Worm (Caenorhabditis elegans): ENCODE results near the gene irld-9.

Gene irld-9

ce11 chrII:1750413-1750812 is 11.7 kb upstream of the irld-9 start, which contains the start of the genes F36H5.13 and F36H5.8:
F36H5.13 (minus strand) TSS chrII:1750513.
F36H5.8 (minus strand) TSS chrII:1750686.
- no peak for TF ChIP-seq daf-12 (tag; optimal IDR thresholded peaks at IDR 0.05)
- no peak for TF ChIP-seq unc-62 (GFP tag; optimal IDR thresholded peaks at IDR 0.05)
- no peak for TF ChIP-seq skn-1 (tag; optimal IDR thresholded peaks at IDR 0.05)
- no peak for TF ChIP-seq snpc-4 (tag; optimal IDR thresholded peaks at IDR 0.05)
- no peak for TF ChIP-seq ceh-28 (tag; optimal IDR thresholded peaks at IDR 0.05)
- no peak for TF ChIP-seq eor-1 (tag; optimal IDR thresholded peaks at IDR 0.05)
- TF ChIP-seq lin-39 (tag; optimal IDR thresholded peaks at IDR 0.05) = no peak
- no peak for TF ChIP-seq nhr-237 (tag; optimal IDR thresholded peaks at IDR 0.05)
- no peak for TF ChIP-seq elt-2 (tag; optimal IDR thresholded peaks at IDR 0.05)
- TF ChIP-seq fkh-2 (tag; optimal IDR thresholded peaks at IDR 0.05) = no peak
- TF ChIP-seq nhr-77 (tag; optimal IDR thresholded peaks at IDR 0.05) = no peak
- TF ChIP-seq nhr-28 (tag; optimal IDR thresholded peaks at IDR 0.05) = no peak
- no peak for TF ChIP-seq egl-5 (tag; optimal IDR thresholded peaks at IDR 0.05)
- TF ChIP-seq fkh-10 (GFP tag; optimal IDR thresholded peaks at IDR 0.05) = no peak
- no peak for TF ChIP-seq mml-1 (tag; optimal IDR thresholded peaks at IDR 0.05)
- TF ChIP-seq elt-1 (tag; optimal IDR thresholded peaks at IDR 0.05) = no peak
- TF ChIP-seq zag-1 (tag; optimal IDR thresholded peaks at IDR 0.05) = no peak
- no peak for TF ChIP-seq pqm-1 (tag; optimal IDR thresholded peaks at IDR 0.05)

- no peak for TF ChIP-seq nhr-76 (tag; optimal IDR thresholded peaks at IDR 0.05)
Measured at ce11 chrII:1744183-1744582, 5.4 kb upstream of the irld-9 start, which contains the start of gene clec-19. clec-19 (plus strand) TSS chrII:1744483.

DNA sequence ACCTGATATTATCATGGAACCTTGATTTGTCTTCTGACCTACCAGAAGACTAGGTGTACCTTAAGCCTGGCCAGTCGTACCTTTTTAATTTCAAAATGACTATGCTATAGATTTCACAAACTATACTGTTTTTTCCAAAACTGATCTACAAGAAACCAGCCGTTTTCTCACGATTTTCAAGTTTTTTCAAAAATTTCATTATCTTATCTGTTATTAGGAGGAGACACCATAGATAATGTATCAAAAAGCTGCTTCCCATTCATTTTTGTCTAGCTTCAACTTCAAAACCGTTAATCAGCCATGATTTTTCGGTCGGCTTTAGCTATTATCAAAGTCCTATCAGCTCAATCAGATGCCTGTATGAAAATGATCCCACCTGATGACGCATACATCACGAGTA is 3.8 kb upstream of the irld-9 start, which contains the start of gene F36H5.12:
F36H5.12 (plus strand) TSS at position 301 of the 400 bp plus-strand sequence.
- TF ChIP-seq ceh-28 (tag; optimal IDR thresholded peaks at IDR 0.05) (no peak), snpc-4 (tag; optimal IDR thresholded peaks at IDR 0.05) (no peak), sea-2 (GFP tag; optimal IDR thresholded peaks at IDR 0.05) (no peak)

ce11 chrII:1741248-1741647 is 2.5 kb upstream of the irld-9 start, which contains the start of gene K07G6.1:
K07G6.1 (plus strand) TSS chrII:1741548.
- TF ChIP-seq ceh-16 (tag; optimal IDR thresholded peaks at IDR 0.05) (no peak), nhr-25 (tag; optimal IDR thresholded peaks at IDR 0.05) (no peak), pha-4 (tag; optimal IDR thresholded peaks at IDR 0.05) (no peak), ztf-11 (tag; optimal IDR thresholded peaks at IDR 0.05) (no peak), mml-1 (tag; optimal IDR thresholded peaks at IDR 0.05) (no peak), sea-2 (GFP tag; optimal IDR thresholded peaks at IDR 0.05) (no peak), elt-1 (tag; optimal IDR thresholded peaks at IDR 0.05) (no peak), zag-1 (tag; optimal IDR thresholded peaks at IDR 0.05) (no peak), tbx-2 (tag; optimal IDR thresholded peaks at IDR 0.05) (no peak), elt-2 (tag; optimal IDR thresholded peaks at IDR 0.05) (no peak), lin-39 (tag; optimal IDR thresholded peaks at IDR 0.05) (no peak), nhr-12 (tag; optimal IDR thresholded peaks at IDR 0.05) (no peak), ztf-4 (tag; optimal IDR thresholded peaks at IDR 0.05) (no peak), lin-15B (tag; optimal IDR thresholded peaks at IDR 0.05) (no peak)

DNA sequence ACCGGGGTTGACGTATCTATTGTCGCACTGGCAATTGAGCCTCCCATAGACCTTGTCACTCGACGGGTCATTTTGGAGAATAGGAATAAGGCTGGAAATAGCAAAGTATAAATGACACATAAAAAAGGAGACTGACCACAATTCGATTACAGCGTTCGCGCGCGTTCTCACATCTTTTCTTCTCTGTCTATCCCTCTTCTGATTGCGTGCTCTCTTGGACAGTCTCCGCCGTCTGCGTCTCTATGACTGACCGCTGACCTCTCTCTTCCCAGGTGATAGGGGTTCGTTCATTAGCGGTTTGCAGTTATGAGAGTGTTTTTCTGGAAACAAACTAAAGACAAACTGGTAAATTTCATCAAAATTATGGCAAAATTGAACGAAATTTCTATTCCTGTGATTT is 2.4 kb downstream of the irld-9 start, which contains the start of gene ceh-83:
ceh-83 (minus strand) TSS at position 181 of the 400 bp plus-strand sequence.
- TF ChIP-seq ZK546.5 (tag; optimal IDR thresholded peaks at IDR 0.05) (no peak), mml-1 (tag; optimal IDR thresholded peaks at IDR 0.05) (no peak), eor-1 (tag; optimal IDR thresholded peaks at IDR 0.05) (no peak), ceh-16 (tag; optimal IDR thresholded peaks at IDR 0.05) (no peak), hmg-11 (tag; optimal IDR thresholded peaks at IDR 0.05) (no peak), lsy-12 (tag; optimal IDR thresholded peaks at IDR 0.05) (no peak)

DNA sequence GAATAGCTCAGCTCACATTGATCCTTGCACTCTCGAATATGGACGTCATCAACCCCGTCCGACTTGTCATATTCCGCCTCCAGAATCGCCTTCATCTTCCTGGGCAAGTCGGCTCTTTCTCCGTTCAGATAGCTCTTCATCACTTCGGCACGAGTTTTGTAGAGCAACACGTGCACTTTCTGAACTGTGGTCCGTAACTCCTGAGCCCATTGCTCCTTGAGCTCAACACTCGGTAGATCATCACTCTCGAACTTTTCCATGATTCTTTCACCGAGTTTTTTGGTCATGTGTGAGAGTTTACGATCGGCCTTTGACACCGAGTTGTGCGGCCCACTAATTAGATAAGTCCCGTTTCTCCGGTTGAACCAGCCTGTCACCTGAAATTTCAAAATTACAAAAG is 3.6 kb downstream of the irld-9 start:
- TF ChIP-seq ZK546.5 (tag; optimal IDR thresholded peaks at IDR 0.05) (no peak), unc-62 (GFP tag; optimal IDR thresholded peaks at IDR 0.05) (no peak), lsy-12 (tag; optimal IDR thresholded peaks at IDR 0.05) (no peak), elt-1 (tag; optimal IDR thresholded peaks at IDR 0.05) (no peak), mdl-1 (tag; optimal IDR thresholded peaks at IDR 0.05) (no peak), nhr-237 (tag; optimal IDR thresholded peaks at IDR 0.05) (no peak), fkh-2 (tag; optimal IDR thresholded peaks at IDR 0.05) (no peak), pha-4 (tag; optimal IDR thresholded peaks at IDR 0.05) (no peak), nhr-12 (tag; optimal IDR thresholded peaks at IDR 0.05) (no peak), nhr-43 (tag; optimal IDR thresholded peaks at IDR 0.05; ENCODE audit: poor library complexity, severe bottlenecking) (no peak), aly-2 (tag; optimal IDR thresholded peaks at IDR 0.05) (no peak), nfya-1 (tag; optimal IDR thresholded peaks at IDR 0.05; ENCODE audit: insufficient read depth) (no peak), lin-15B (tag; optimal IDR thresholded peaks at IDR 0.05) (no peak), R02D3.7 (tag; optimal IDR thresholded peaks at IDR 0.05) (no peak), fkh-10 (GFP tag; optimal IDR thresholded peaks at IDR 0.05) (no peak)
